Comparison of ENCODE assay signal across 1 fruit fly cellular context in genomic region chrX:7204678-7205077, dm6.
A peak's percentile ranks its signal among the peaks of the same experiment; 100 is the strongest.
TF ChIP-seq lines count a peak whose summit lies in the region.

No protein-coding gene starts in this region.

TF ChIP-seq in whole organism, embryonic, 481 proteins besides CTCF, POLR2A, EP300 and RAD21 (continued from another document and continues in another):
- TF ChIP-seq Drgx (GFP tag; IDR thresholded peaks at IDR 0.05; lab: Robert Waterston, UW) (no peak), CG1832 (GFP tag; optimal IDR thresholded peaks at IDR 0.05; lab: Kevin White, UChicago) (peak; percentile 88), Usf (GFP tag; optimal IDR thresholded peaks at IDR 0.05; lab: Kevin White, UChicago) (no peak), Deaf1 (tag; optimal IDR thresholded peaks at IDR 0.05; lab: Kevin White, UChicago) (peak; percentile 98), CG6254 (GFP tag; optimal IDR thresholded peaks at IDR 0.05; lab: Kevin White, UChicago) (no peak), TFAM (GFP tag; optimal IDR thresholded peaks at IDR 0.05; lab: Kevin White, UChicago) (no peak), Eip74EF (GFP tag; optimal IDR thresholded peaks at IDR 0.05; lab: Kevin White, UChicago) (no peak), CG10654 (GFP tag; optimal IDR thresholded peaks at IDR 0.05; lab: Kevin White, UChicago) (no peak), CG14965 (GFP tag; optimal IDR thresholded peaks at IDR 0.05; lab: Kevin White, UChicago; ENCODE audit: borderline replicate concordance) (no peak), jing (GFP tag; optimal IDR thresholded peaks at IDR 0.05; lab: Kevin White, UChicago) (peak; percentile 17), Oli (tag; optimal IDR thresholded peaks at IDR 0.05; lab: Kevin White, UChicago) (no peak), CG6813 (GFP tag; optimal IDR thresholded peaks at IDR 0.05; lab: Kevin White, UChicago) (no peak), CG15269 (tag; optimal IDR thresholded peaks at IDR 0.05; lab: Kevin White, UChicago) (no peak), D19B (GFP tag; optimal IDR thresholded peaks at IDR 0.05; lab: Kevin White, UChicago) (no peak), HmgD (GFP tag; optimal IDR thresholded peaks at IDR 0.05; lab: Kevin White, UChicago) (no peak), wek (GFP tag; optimal IDR thresholded peaks at IDR 0.05; lab: Kevin White, UChicago) (no peak), wdn (GFP tag; IDR thresholded peaks at IDR 0.05; lab: Robert Waterston, UW) (no peak), Side (GFP tag; optimal IDR thresholded peaks at IDR 0.05; lab: Kevin White, UChicago) (no peak), CG9727 (GFP tag; optimal IDR thresholded peaks at IDR 0.05; lab: Kevin White, UChicago) (no peak), luna (GFP tag; optimal IDR thresholded peaks at IDR 0.05; lab: Kevin White, UChicago) (no peak), CG5953 (GFP tag; IDR thresholded peaks at IDR 0.05; lab: Robert Waterston, UW) (no peak), CkIIα-i1 (GFP tag; IDR thresholded peaks at IDR 0.05; lab: Robert Waterston, UW) (no peak), hbn (GFP tag; IDR thresholded peaks at IDR 0.05; lab: Robert Waterston, UW; ENCODE audit: partially characterized antibody) (no peak), CG6854 (GFP tag; optimal IDR thresholded peaks at IDR 0.05; lab: Kevin White, UChicago) (no peak), CG9609 (GFP tag; optimal IDR thresholded peaks at IDR 0.05; lab: Kevin White, UChicago) (no peak), CG10565 (GFP tag; optimal IDR thresholded peaks at IDR 0.05; lab: Kevin White, UChicago) (no peak), Mes4 (GFP tag; optimal IDR thresholded peaks at IDR 0.05; lab: Kevin White, UChicago) (no peak), CG31224 (GFP tag; IDR thresholded peaks at IDR 0.05; lab: Robert Waterston, UW) (no peak), kah (GFP tag; optimal IDR thresholded peaks at IDR 0.05; lab: Kevin White, UChicago) (no peak), sr (GFP tag; IDR thresholded peaks at IDR 0.05; lab: Robert Waterston, UW) (peak; percentile 69; the same call in 2 of the 3 replicates), CG12769 (tag; optimal IDR thresholded peaks at IDR 0.05; lab: Kevin White, UChicago) (no peak), ken (GFP tag; IDR thresholded peaks at IDR 0.05; lab: Robert Waterston, UW) (no peak), zen2 (GFP tag; IDR thresholded peaks at IDR 0.05; lab: Robert Waterston, UW; ENCODE audit: partially characterized antibody) (no peak), z (GFP tag; IDR thresholded peaks at IDR 0.05; lab: Robert Waterston, UW) (no peak), CG11504 (tag; optimal IDR thresholded peaks at IDR 0.05; lab: Kevin White, UChicago) (no peak), dmrt99B (tag; optimal IDR thresholded peaks at IDR 0.05; lab: Kevin White, UChicago) (no peak), Tbp (GFP tag; optimal IDR thresholded peaks at IDR 0.05; lab: Kevin White, UChicago) (no peak), CG7987 (GFP tag; optimal IDR thresholded peaks at IDR 0.05; lab: Kevin White, UChicago) (no peak), CG12071 (GFP tag; optimal IDR thresholded peaks at IDR 0.05; lab: Kevin White, UChicago) (no peak), CG18619 (GFP tag; optimal IDR thresholded peaks at IDR 0.05; lab: Kevin White, UChicago) (no peak), bbx (GFP tag; IDR thresholded peaks at IDR 0.05; lab: Robert Waterston, UW; ENCODE audit: partially characterized antibody) (no peak), Lhr (GFP tag; optimal IDR thresholded peaks at IDR 0.05; lab: Kevin White, UChicago) (no peak), pan (optimal IDR thresholded peaks at IDR 0.05; lab: Kevin White, UChicago) (no peak), pan (GFP tag; optimal IDR thresholded peaks at IDR 0.05 in 1 of 2, IDR thresholded peaks at IDR 0.05 in 1 of 2) (no peak), Ets97D (GFP tag; optimal IDR thresholded peaks at IDR 0.05; lab: Kevin White, UChicago) (no peak), en (GFP tag; optimal IDR thresholded peaks at IDR 0.05; lab: Kevin White, UChicago) (no peak), CG8944 (GFP tag; optimal IDR thresholded peaks at IDR 0.05; lab: Kevin White, UChicago) (no peak), sens-2 (GFP tag; IDR thresholded peaks at IDR 0.05; lab: Robert Waterston, UW) (no peak), Ptx1 (GFP tag; IDR thresholded peaks at IDR 0.05; lab: Robert Waterston, UW) (0 out of 2 replicates have a peak, but pooled peaks have one; percentile 8), Sry-δ (GFP tag; optimal IDR thresholded peaks at IDR 0.05; lab: Kevin White, UChicago) (no peak), CG10543 (GFP tag; optimal IDR thresholded peaks at IDR 0.05; lab: Kevin White, UChicago) (peak; percentile 7), jumu (GFP tag; optimal IDR thresholded peaks at IDR 0.05; lab: Kevin White, UChicago) (no peak), bigmax (GFP tag; optimal IDR thresholded peaks at IDR 0.05; lab: Kevin White, UChicago) (no peak), CG3407 (GFP tag; optimal IDR thresholded peaks at IDR 0.05; lab: Kevin White, UChicago) (no peak), CG18764 (GFP tag; optimal IDR thresholded peaks at IDR 0.05; lab: Kevin White, UChicago) (no peak), CG2678 (tag; optimal IDR thresholded peaks at IDR 0.05; lab: Kevin White, UChicago) (no peak), Hr39 (optimal IDR thresholded peaks at IDR 0.05; lab: Kevin White, UChicago) (no peak), sqz (GFP tag; optimal IDR thresholded peaks at IDR 0.05; lab: Kevin White, UChicago) (peak; percentile 30), vvl (GFP tag; IDR thresholded peaks at IDR 0.05; lab: Robert Waterston, UW) (no peak), oc (tag; optimal IDR thresholded peaks at IDR 0.05; lab: Kevin White, UChicago) (no peak), slbo (GFP tag; IDR thresholded peaks at IDR 0.05; lab: Robert Waterston, UW) (no peak), Dad (GFP tag; optimal IDR thresholded peaks at IDR 0.05; lab: Kevin White, UChicago) (no peak), chinmo (GFP tag; IDR thresholded peaks at IDR 0.05; lab: Robert Waterston, UW; ENCODE audit: partially characterized antibody) (0 out of 4 replicates have a peak, but pooled peaks have one; percentile 65), CG32532 (GFP tag; IDR thresholded peaks at IDR 0.05; lab: Robert Waterston, UW) (no peak), CG11398 (GFP tag; optimal IDR thresholded peaks at IDR 0.05; lab: Kevin White, UChicago) (no peak), BtbVII (GFP tag; optimal IDR thresholded peaks at IDR 0.05; lab: Kevin White, UChicago) (no peak), trh (GFP tag; optimal IDR thresholded peaks at IDR 0.05; lab: Kevin White, UChicago) (no peak), Sox100B (GFP tag; optimal IDR thresholded peaks at IDR 0.05; lab: Kevin White, UChicago) (no peak), Ravus (GFP tag; IDR thresholded peaks at IDR 0.05; lab: Robert Waterston, UW) (no peak), CG2889 (GFP tag; IDR thresholded peaks at IDR 0.05; lab: Robert Waterston, UW) (no peak), otp (GFP tag; IDR thresholded peaks at IDR 0.05; lab: Robert Waterston, UW) (no peak), crol (GFP tag; IDR thresholded peaks at IDR 0.05; lab: Robert Waterston, UW) (peak; percentile 81), pnt (GFP tag; optimal IDR thresholded peaks at IDR 0.05; lab: Kevin White, UChicago) (no peak), Poxn (GFP tag; IDR thresholded peaks at IDR 0.05; lab: Robert Waterston, UW) (no peak), CG6272 (GFP tag; IDR thresholded peaks at IDR 0.05; lab: Robert Waterston, UW) (no peak), Bteb2 (GFP tag; optimal IDR thresholded peaks at IDR 0.05; lab: Kevin White, UChicago) (no peak), CG5180 (GFP tag; optimal IDR thresholded peaks at IDR 0.05; lab: Kevin White, UChicago) (no peak), pros (GFP tag; optimal IDR thresholded peaks at IDR 0.05; lab: Kevin White, UChicago) (peak; percentile 35), CG8089 (GFP tag; optimal IDR thresholded peaks at IDR 0.05; lab: Kevin White, UChicago) (no peak), CG16779 (GFP tag; IDR thresholded peaks at IDR 0.05; lab: Robert Waterston, UW) (no peak), Atf6 (GFP tag; IDR thresholded peaks at IDR 0.05; lab: Robert Waterston, UW) (no peak), lab (GFP tag; optimal IDR thresholded peaks at IDR 0.05; lab: Kevin White, UChicago) (peak; percentile 1), Dek (tag; optimal IDR thresholded peaks at IDR 0.05; lab: Kevin White, UChicago) (no peak), CG43689 (GFP tag; IDR thresholded peaks at IDR 0.05; lab: Robert Waterston, UW) (no peak), CG17385 (GFP tag; optimal IDR thresholded peaks at IDR 0.05; lab: Kevin White, UChicago) (no peak), CG10959 (GFP tag; IDR thresholded peaks at IDR 0.05; lab: Robert Waterston, UW) (no peak), CG6791 (GFP tag; IDR thresholded peaks at IDR 0.05; lab: Robert Waterston, UW; ENCODE audit: partially characterized antibody) (no peak), CG16863 (GFP tag; optimal IDR thresholded peaks at IDR 0.05; lab: Kevin White, UChicago) (no peak), gfzf (GFP tag; optimal IDR thresholded peaks at IDR 0.05; lab: Kevin White, UChicago) (no peak), usp (GFP tag; optimal IDR thresholded peaks at IDR 0.05; lab: Kevin White, UChicago) (no peak), CG7745 (tag; optimal IDR thresholded peaks at IDR 0.05; lab: Kevin White, UChicago) (no peak), tx (GFP tag; optimal IDR thresholded peaks at IDR 0.05; lab: Kevin White, UChicago) (no peak), sim (GFP tag; IDR thresholded peaks at IDR 0.05; lab: Robert Waterston, UW) (no peak), dati (GFP tag; IDR thresholded peaks at IDR 0.05; lab: Robert Waterston, UW) (no peak), CG7372 (GFP tag; IDR thresholded peaks at IDR 0.05; lab: Robert Waterston, UW) (no peak), danr (GFP tag; IDR thresholded peaks at IDR 0.05; lab: Robert Waterston, UW) (no peak), ftz-f1 (GFP tag; optimal IDR thresholded peaks at IDR 0.05; lab: Kevin White, UChicago) (no peak), abd-A (tag; optimal IDR thresholded peaks at IDR 0.05; lab: Kevin White, UChicago) (no peak), B-H1 (GFP tag; IDR thresholded peaks at IDR 0.05; lab: Robert Waterston, UW) (no peak), CG17359 (tag; optimal IDR thresholded peaks at IDR 0.05; lab: Kevin White, UChicago) (no peak), CG14860 (GFP tag; IDR thresholded peaks at IDR 0.05; lab: Robert Waterston, UW; ENCODE audit: partially characterized antibody) (no peak), vnd (GFP tag; IDR thresholded peaks at IDR 0.05; lab: Robert Waterston, UW; ENCODE audit: partially characterized antibody) (no peak), CG10462 (GFP tag; optimal IDR thresholded peaks at IDR 0.05; lab: Kevin White, UChicago) (no peak), CG8478 (optimal IDR thresholded peaks at IDR 0.05; lab: Kevin White, UChicago) (peak; percentile 96), CG14441 (GFP tag; IDR thresholded peaks at IDR 0.05; lab: Robert Waterston, UW) (no peak), org-1 (GFP tag; optimal IDR thresholded peaks at IDR 0.05; lab: Kevin White, UChicago) (no peak), CG4282 (GFP tag; optimal IDR thresholded peaks at IDR 0.05; lab: Kevin White, UChicago) (no peak), scrt (GFP tag; optimal IDR thresholded peaks at IDR 0.05; lab: Kevin White, UChicago) (no peak), CG10209 (GFP tag; optimal IDR thresholded peaks at IDR 0.05; lab: Kevin White, UChicago) (no peak), salm (tag; optimal IDR thresholded peaks at IDR 0.05; lab: Kevin White, UChicago) (no peak), E2f2 (GFP tag; IDR thresholded peaks at IDR 0.05; lab: Robert Waterston, UW) (no peak), insv (GFP tag; optimal IDR thresholded peaks at IDR 0.05; lab: Kevin White, UChicago) (no peak), cad (GFP tag; optimal IDR thresholded peaks at IDR 0.05; lab: Kevin White, UChicago) (no peak), br (optimal IDR thresholded peaks at IDR 0.05; lab: Kevin White, UChicago) (no peak), Spps (tag; optimal IDR thresholded peaks at IDR 0.05; lab: Kevin White, UChicago) (no peak), CG17361 (GFP tag; IDR thresholded peaks at IDR 0.05; lab: Robert Waterston, UW) (no peak), HHEX (GFP tag; optimal IDR thresholded peaks at IDR 0.05; lab: Kevin White, UChicago) (no peak), CG6175 (GFP tag; IDR thresholded peaks at IDR 0.05; lab: Robert Waterston, UW) (no peak), Dll (GFP tag; IDR thresholded peaks at IDR 0.05; lab: Robert Waterston, UW; ENCODE audit: partially characterized antibody) (no peak), pita (GFP tag; optimal IDR thresholded peaks at IDR 0.05; lab: Kevin White, UChicago) (no peak), gsb-n (tag; optimal IDR thresholded peaks at IDR 0.05; lab: Kevin White, UChicago) (no peak), az2 (GFP tag; optimal IDR thresholded peaks at IDR 0.05; lab: Kevin White, UChicago) (no peak), Trl (optimal IDR thresholded peaks at IDR 0.05; lab: Kevin White, UChicago) (peak; percentile 8 to 43), Trl (GFP tag; optimal IDR thresholded peaks at IDR 0.05; lab: Kevin White, UChicago) (no peak), inv (GFP tag; IDR thresholded peaks at IDR 0.05; lab: Robert Waterston, UW; ENCODE audit: partially characterized antibody) (no peak), Antp (GFP tag; optimal IDR thresholded peaks at IDR 0.05; lab: Kevin White, UChicago) (no peak), pum (GFP tag; optimal IDR thresholded peaks at IDR 0.05; lab: Kevin White, UChicago) (no peak), Lim3 (GFP tag; IDR thresholded peaks at IDR 0.05; lab: Robert Waterston, UW) (no peak), crp (GFP tag; optimal IDR thresholded peaks at IDR 0.05; lab: Kevin White, UChicago) (no peak), gcm (GFP tag; optimal IDR thresholded peaks at IDR 0.05; lab: Kevin White, UChicago) (no peak), sc (optimal IDR thresholded peaks at IDR 0.05; lab: Kevin White, UChicago) (no peak), sc (GFP tag; optimal IDR thresholded peaks at IDR 0.05; lab: Kevin White, UChicago) (no peak), CG8388 (GFP tag; optimal IDR thresholded peaks at IDR 0.05; lab: Kevin White, UChicago) (no peak), CG8765 (GFP tag; IDR thresholded peaks at IDR 0.05; lab: Robert Waterston, UW) (peak; percentile 15; the same call in 1 of the 2 replicates), CG14050 (GFP tag; IDR thresholded peaks at IDR 0.05; lab: Robert Waterston, UW) (no peak), lmd (GFP tag; IDR thresholded peaks at IDR 0.05; lab: Robert Waterston, UW) (no peak), chn (GFP tag; optimal IDR thresholded peaks at IDR 0.05; lab: Kevin White, UChicago) (no peak), caup (GFP tag; optimal IDR thresholded peaks at IDR 0.05; lab: Kevin White, UChicago; ENCODE audit: severe bottlenecking) (no peak), HLHmδ (GFP tag; optimal IDR thresholded peaks at IDR 0.05; lab: Kevin White, UChicago) (no peak), CG12236 (GFP tag; optimal IDR thresholded peaks at IDR 0.05; lab: Kevin White, UChicago) (no peak)
